Worm (Caenorhabditis elegans) whole organism, young adult: Measurements from ENCODE around the gene nspc-15.

Source experiments
- B0261.1 ChIP-seq: sonication (generic microtip); optimal IDR thresholded peaks from 2 replicates; lab custom pipeline; 2016; ENCODE audit warnings: mild to moderate bottlenecking, missing genetic modification characterization, moderate library complexity, missing compliant biosample characterization
- F49E8.2 ChIP-seq: sonication (generic microtip); optimal IDR thresholded peaks from 3 replicates; lab custom pipeline; 2017; ENCODE audit warnings: missing genetic modification characterization, mild to moderate bottlenecking, missing compliant biosample characterization, antibody characterized with exemption, moderate library complexity; ENCODE audit not compliant: insufficient read depth
- K12H6.12 ChIP-seq: fragments of 200-800 bp; sonication (Bioruptor generic); optimal IDR thresholded peaks from 2 replicates; lab custom pipeline; 2018; ENCODE audit warnings: mild to moderate bottlenecking, missing genetic modification characterization, missing compliant biosample characterization
- madf-10 ChIP-seq: sonication (generic microtip); optimal IDR thresholded peaks from 2 replicates; lab custom pipeline; 2016; ENCODE audit warnings: mild to moderate bottlenecking, missing genetic modification characterization, missing compliant biosample characterization
- nfya-1 ChIP-seq: sonication (generic microtip); optimal IDR thresholded peaks from 2 replicates; lab custom pipeline; 2017; ENCODE audit warnings: antibody characterized with exemption, missing compliant biosample characterization, missing genetic modification characterization, borderline replicate concordance; ENCODE audit not compliant: insufficient read depth
- pha-4 ChIP-seq: fragments of 150-350 bp; sonication (generic microtip); optimal IDR thresholded peaks from 2 replicates; lab custom pipeline; 2014; ENCODE audit warnings: missing biosample characterization, missing genetic modification reagents, missing genetic modification characterization
- snpc-4 ChIP-seq, 5 experiments: fragments of 150-350 bp in 1 of 5; sonication (generic microtip) in 4 of 5; optimal IDR thresholded peaks; 2 replicates each; lab custom pipeline; 2014 to 2018; ENCODE audit warnings: missing genetic modification characterization in 5 of 5, missing biosample characterization in 3 of 5, antibody characterized with exemption in 2 of 5, mild to moderate bottlenecking in 2 of 5, missing compliant biosample characterization in 2 of 5, missing genotype in 2 of 5, moderate library complexity in 2 of 5, missing genetic modification reagents in 1 of 5
- tbp1 ChIP-seq: fragments of 200-800 bp; sonication (Bioruptor generic); optimal IDR thresholded peaks from 2 replicates; lab custom pipeline; 2018; ENCODE audit warnings: mild to moderate bottlenecking, missing genetic modification characterization, missing compliant biosample characterization
- ztf-18 ChIP-seq: sonication (generic microtip); optimal IDR thresholded peaks from 2 replicates; lab custom pipeline; 2016; ENCODE audit warnings: missing genotype, mild to moderate bottlenecking, missing genetic modification characterization, missing compliant biosample characterization

- TF ChIP-seq pha-4 (tag; lab: Kevin White, UChicago) = no peak
- no peak for TF ChIP-seq tbp1 (GFP tag; lab: Kevin White, UChicago)
- no peak for TF ChIP-seq ztf-18 (tag; lab: Kevin White, UChicago)
- TF ChIP-seq snpc-4 (GFP tag; optimal IDR thresholded peaks at IDR 0.05; lab: Kevin White, UChicago) = no peak
- TF ChIP-seq snpc-4 (tag; optimal IDR thresholded peaks at IDR 0.05; lab: Kevin White, UChicago) = no peak
- TF ChIP-seq madf-10 (tag; lab: Kevin White, UChicago) = no peak
- no peak for TF ChIP-seq B0261.1
- TF ChIP-seq K12H6.12 (tag; lab: Kevin White, UChicago) = no peak
- TF ChIP-seq F49E8.2 = no peak
- no peak for TF ChIP-seq nfya-1
These were observed 7.7 kb upstream of the nspc-15 start, which contains the start of gene F42F12.4 for ce11 chrX:12352872-12353271.
